Fruit fly (Drosophila melanogaster) whole organism, embryonic: ENCODE results near the gene TotZ.

Experiments used
- Aef1 ChIP-seq: fragments of 200-800 bp; sonication (Bioruptor generic); IDR thresholded peaks from 3 replicates; pipeline ENCODE4 v1.3.6; 2022; ENCODE audit warnings: missing biosample characterization, missing genetic modification characterization
- B-H1 ChIP-seq: fragments of 200-800 bp; sonication (Bioruptor generic); IDR thresholded peaks from 3 replicates; pipeline ENCODE4 v1.3.6; 2022; ENCODE audit warnings: missing biosample characterization, missing genetic modification characterization
- Bgb ChIP-seq: fragments of 200-800 bp; sonication (Bioruptor generic); IDR thresholded peaks from 2 replicates; pipeline ENCODE4 v1.3.6; 2022; ENCODE audit warnings: missing biosample characterization, missing genetic modification characterization; ENCODE audit not compliant: partially characterized antibody
- Bteb2 ChIP-seq: fragments of 200-800 bp; sonication (Bioruptor generic); optimal IDR thresholded peaks from 2 replicates; lab custom pipeline; 2016; ENCODE audit warnings: missing biosample characterization, missing genetic modification characterization
- CG10431 ChIP-seq: fragments of 200-800 bp; sonication (Bioruptor generic); optimal IDR thresholded peaks from 3 replicates; lab custom pipeline; 2018; ENCODE audit warnings: missing biosample characterization, mild to moderate bottlenecking, missing genetic modification characterization
- CG10543 ChIP-seq: fragments of 200-800 bp; sonication (Bioruptor generic); optimal IDR thresholded peaks from 3 replicates; lab custom pipeline; 2017; ENCODE audit warnings: missing biosample characterization, mild to moderate bottlenecking, missing genetic modification characterization, moderate library complexity
- CG11085 ChIP-seq: fragments of 200-800 bp; sonication (Bioruptor generic); IDR thresholded peaks from 2 replicates; pipeline ENCODE4 v1.3.6; 2022; ENCODE audit warnings: missing biosample characterization, missing genetic modification characterization
- CG11247 ChIP-seq: fragments of 200-800 bp; sonication (Bioruptor generic); IDR thresholded peaks from 2 replicates; pipeline ENCODE4 v1.3.6; 2022; ENCODE audit warnings: missing biosample characterization, missing genetic modification characterization
- CG11504 ChIP-seq: fragments of 200-800 bp; sonication (Bioruptor generic); optimal IDR thresholded peaks from 3 replicates; lab custom pipeline; 2019; ENCODE audit warnings: missing biosample characterization, mild to moderate bottlenecking, missing genetic modification characterization, moderate library complexity
- CG12104 ChIP-seq: fragments of 200-800 bp; sonication (Bioruptor generic); optimal IDR thresholded peaks from 3 replicates; lab custom pipeline; 2016; ENCODE audit warnings: missing biosample characterization, missing genetic modification characterization
- CG12659 ChIP-seq: fragments of 200-800 bp; sonication (Bioruptor generic); optimal IDR thresholded peaks from 3 replicates; lab custom pipeline; 2017; ENCODE audit warnings: mild to moderate bottlenecking, missing biosample characterization, missing genetic modification reagents, missing genetic modification characterization
- CG12942 ChIP-seq: fragments of 200-800 bp; sonication (Bioruptor generic); optimal IDR thresholded peaks from 3 replicates; lab custom pipeline; 2016; ENCODE audit warnings: missing biosample characterization, missing genetic modification characterization
- CG14860 ChIP-seq: fragments of 200-800 bp; sonication (Bioruptor generic); IDR thresholded peaks from 3 replicates; pipeline ENCODE4 v1.3.6; 2022; ENCODE audit warnings: missing biosample characterization, missing genetic modification characterization; ENCODE audit not compliant: partially characterized antibody
- CG16813 ChIP-seq: fragments of 200-800 bp; sonication (Bioruptor generic); IDR thresholded peaks from 3 replicates; pipeline ENCODE4 v1.3.6; 2022; ENCODE audit warnings: missing biosample characterization, missing genetic modification characterization; ENCODE audit not compliant: partially characterized antibody
- CG16863 ChIP-seq: fragments of 200-800 bp; sonication (Bioruptor generic); optimal IDR thresholded peaks from 3 replicates; lab custom pipeline; 2016; ENCODE audit warnings: missing biosample characterization, missing genetic modification characterization
- CG17361 ChIP-seq: fragments of 200-800 bp; sonication (Bioruptor generic); IDR thresholded peaks from 3 replicates; pipeline ENCODE4 v1.3.6; 2022; ENCODE audit warnings: missing biosample characterization, missing genetic modification characterization
- CG17829 ChIP-seq: fragments of 200-800 bp; optimal IDR thresholded peaks from 2 replicates; lab custom pipeline; 2019; ENCODE audit warnings: missing biosample characterization, mild to moderate bottlenecking, missing genetic modification characterization, moderate library complexity
- CG2199 ChIP-seq: fragments of 200-800 bp; sonication (Bioruptor generic); IDR thresholded peaks from 3 replicates; pipeline ENCODE4 v1.3.6; 2022; ENCODE audit warnings: missing biosample characterization, missing genetic modification characterization
- CG3838 ChIP-seq: fragments of 200-800 bp; sonication (Bioruptor generic); optimal IDR thresholded peaks from 3 replicates; lab custom pipeline; 2016; ENCODE audit warnings: missing biosample characterization, missing genetic modification characterization
- CG3847 ChIP-seq: fragments of 200-800 bp; sonication (Bioruptor generic); IDR thresholded peaks from 2 replicates; pipeline ENCODE4 v1.3.6; 2022; ENCODE audit warnings: missing biosample characterization, missing genetic modification characterization
- CG5180 ChIP-seq: fragments of 200-800 bp; sonication (Bioruptor generic); optimal IDR thresholded peaks from 3 replicates; lab custom pipeline; 2017; ENCODE audit warnings: missing biosample characterization, missing genetic modification characterization, mild to moderate bottlenecking, moderate library complexity, missing genetic modification reagents
- CG6654 ChIP-seq: fragments of 200-800 bp; sonication (Bioruptor generic); optimal IDR thresholded peaks from 2 replicates; lab custom pipeline; 2017; ENCODE audit warnings: missing biosample characterization, mild to moderate bottlenecking, missing genetic modification characterization
- CG6813 ChIP-seq: fragments of 200-800 bp; sonication (Bioruptor generic); optimal IDR thresholded peaks from 2 replicates; lab custom pipeline; 2017; ENCODE audit warnings: missing biosample characterization, missing genetic modification characterization, mild to moderate bottlenecking, moderate library complexity, missing genetic modification reagents
- CG7987 ChIP-seq: fragments of 200-800 bp; sonication (Bioruptor generic); optimal IDR thresholded peaks from 2 replicates; lab custom pipeline; 2018; ENCODE audit warnings: missing biosample characterization, mild to moderate bottlenecking, missing genetic modification characterization, moderate library complexity
- CG9437 ChIP-seq: fragments of 200-800 bp; sonication (Bioruptor generic); optimal IDR thresholded peaks from 2 replicates; lab custom pipeline; 2018; ENCODE audit warnings: missing biosample characterization, mild to moderate bottlenecking, missing genetic modification characterization
- CG9932 ChIP-seq: fragments of 200-800 bp; sonication (Bioruptor generic); IDR thresholded peaks from 2 replicates; pipeline ENCODE4 v1.3.6; 2022; ENCODE audit warnings: missing biosample characterization, missing genetic modification characterization
- Dfd ChIP-seq, 2 experiments: fragments of >200 bp; optimal IDR thresholded peaks; 2 replicates each; lab custom pipeline; 2017; ENCODE audit warnings: missing biosample characterization in 2 of 2, missing genetic modification characterization in 2 of 2
- Dll ChIP-seq: fragments of 200-800 bp; sonication (Bioruptor generic); IDR thresholded peaks from 4 replicates; pipeline ENCODE4 v1.3.6; 2022; ENCODE audit warnings: missing biosample characterization, missing genetic modification characterization; ENCODE audit not compliant: partially characterized antibody
- E2f1 ChIP-seq: fragments of 200-800 bp; sonication (Bioruptor generic); IDR thresholded peaks from 2 replicates; pipeline ENCODE4 v1.3.6; 2022; ENCODE audit warnings: missing biosample characterization, missing genetic modification characterization
- Fer2 ChIP-seq: fragments of 200-800 bp; sonication (Bioruptor generic); optimal IDR thresholded peaks from 2 replicates; lab custom pipeline; 2018; ENCODE audit warnings: missing biosample characterization, mild to moderate bottlenecking, missing genetic modification characterization, moderate library complexity
- Kr ChIP-seq: fragments of 200-800 bp; sonication (Bioruptor generic); optimal IDR thresholded peaks from 2 replicates; lab custom pipeline; 2017; ENCODE audit warnings: missing biosample characterization, mild to moderate bottlenecking, missing genetic modification characterization
- Med ChIP-seq: fragments of 200-800 bp; sonication (Bioruptor generic); peaks from one replicate; lab custom pipeline; 2016; ENCODE audit warnings: missing biosample characterization, missing genetic modification characterization, mild to moderate bottlenecking, inconsistent platforms, moderate library complexity
- Nf-YA ChIP-seq: fragments of 200-800 bp; sonication (Bioruptor generic); IDR thresholded peaks from 2 replicates; pipeline ENCODE4 v1.3.6; 2022; ENCODE audit warnings: missing biosample characterization, missing genetic modification characterization
- Pdp1 ChIP-seq, 2 experiments: fragments of 200-800 bp; sonication (Bioruptor generic); optimal IDR thresholded peaks; 3 replicates each; lab custom pipeline; 2016; ENCODE audit warnings: missing biosample characterization in 2 of 2, missing genetic modification characterization in 2 of 2, mild to moderate bottlenecking in 1 of 2, moderate library complexity in 1 of 2
- chn ChIP-seq: fragments of 200-800 bp; sonication (Bioruptor generic); optimal IDR thresholded peaks from 2 replicates; lab custom pipeline; 2016; ENCODE audit warnings: missing biosample characterization, missing genetic modification characterization
- croc ChIP-seq: fragments of 200-800 bp; sonication (Bioruptor generic); conservative IDR thresholded peaks from 3 replicates; pipeline ENCODE4 v1.3.6; 2022; ENCODE audit warnings: missing biosample characterization, missing genetic modification characterization
- ftz-f1 ChIP-seq: fragments of 200-800 bp; sonication (Bioruptor generic); optimal IDR thresholded peaks from 2 replicates; lab custom pipeline; 2016; ENCODE audit warnings: missing biosample characterization, missing genetic modification characterization
- gem ChIP-seq: fragments of 200-800 bp; sonication (Bioruptor generic); optimal IDR thresholded peaks from 2 replicates; lab custom pipeline; 2019; ENCODE audit warnings: missing biosample characterization, mild to moderate bottlenecking, missing genetic modification characterization, moderate library complexity
- gt ChIP-seq: fragments of 200-800 bp; sonication (Bioruptor generic); IDR thresholded peaks from 2 replicates; pipeline ENCODE4 v1.3.6; 2022; ENCODE audit warnings: missing biosample characterization, missing genetic modification characterization
- jigr1 ChIP-seq: fragments of 200-800 bp; sonication (Bioruptor generic); IDR thresholded peaks from 3 replicates; pipeline ENCODE4 v1.3.6; 2022; ENCODE audit warnings: missing biosample characterization, missing genetic modification characterization
- kay ChIP-seq: fragments of 200-800 bp; sonication (Bioruptor generic); optimal IDR thresholded peaks from 2 replicates; lab custom pipeline; 2016; ENCODE audit warnings: missing biosample characterization, missing genetic modification characterization
- lbe ChIP-seq: fragments of 200-800 bp; sonication (Bioruptor generic); optimal IDR thresholded peaks from 2 replicates; lab custom pipeline; 2016; ENCODE audit warnings: missing biosample characterization, mild to moderate bottlenecking, missing genetic modification characterization
- mld ChIP-seq: fragments of 200-800 bp; sonication (Bioruptor generic); IDR thresholded peaks from 3 replicates; pipeline ENCODE4 v1.3.6; 2022; ENCODE audit warnings: missing biosample characterization, missing genetic modification characterization; ENCODE audit not compliant: partially characterized antibody
- phol ChIP-seq: fragments of 200-800 bp; sonication (Bioruptor generic); optimal IDR thresholded peaks from 3 replicates; lab custom pipeline; 2018; ENCODE audit warnings: missing biosample characterization, mild to moderate bottlenecking, missing genetic modification characterization, moderate library complexity
- sqz ChIP-seq: fragments of 200-800 bp; sonication (Bioruptor generic); optimal IDR thresholded peaks from 3 replicates; lab custom pipeline; 2018; ENCODE audit warnings: missing biosample characterization, mild to moderate bottlenecking, missing genetic modification characterization
- toy ChIP-seq: fragments of 200-800 bp; sonication (Bioruptor generic); IDR thresholded peaks from 2 replicates; pipeline ENCODE4 v1.3.6; 2022; ENCODE audit warnings: missing biosample characterization, missing genetic modification characterization
- twi ChIP-seq: fragments of 200-800 bp; optimal IDR thresholded peaks from 2 replicates; lab custom pipeline; 2019; ENCODE audit warnings: missing biosample characterization, mild to moderate bottlenecking, missing genetic modification characterization, moderate library complexity
- usp ChIP-seq: fragments of >200 bp; optimal IDR thresholded peaks from 2 replicates; lab custom pipeline; 2017; ENCODE audit warnings: missing biosample characterization, missing genetic modification characterization
- vfl ChIP-seq: fragments of 200-800 bp; sonication (Bioruptor generic); optimal IDR thresholded peaks from 2 replicates; lab custom pipeline; 2016; ENCODE audit warnings: missing biosample characterization, missing genetic modification characterization
- wdn ChIP-seq: fragments of 200-800 bp; sonication (Bioruptor generic); IDR thresholded peaks from 2 replicates; pipeline ENCODE4 v1.3.6; 2022; ENCODE audit warnings: missing biosample characterization, missing genetic modification characterization

TotZ gene

dm6 chr3R:20850395-20851039, 27.0 kb upstream of the TotZ start, which contains the start of gene RpS30 (continued):
- no peak for TF ChIP-seq gem (tag; lab: Kevin White, UChicago)
- no peak for TF ChIP-seq Aef1 (GFP tag; lab: Robert Waterston, UW)
- TF ChIP-seq Med (GFP tag; lab: Kevin White, UChicago), result peak; percentile 93
- no peak for TF ChIP-seq CG9437 (GFP tag; lab: Kevin White, UChicago)
- TF ChIP-seq mld (GFP tag; lab: Robert Waterston, UW), result peak; percentile 81; the same call in 2 of the 3 replicates
- TF ChIP-seq Kr (GFP tag; lab: Kevin White, UChicago), result peak; percentile 86
- no peak for TF ChIP-seq wdn (GFP tag; lab: Robert Waterston, UW)
- TF ChIP-seq CG11085, result no peak
- no peak for TF ChIP-seq jigr1 (GFP tag; lab: Robert Waterston, UW)
- TF ChIP-seq CG5180 (GFP tag; lab: Kevin White, UChicago), result no peak
- TF ChIP-seq CG10543 (GFP tag; lab: Kevin White, UChicago), result no peak
- TF ChIP-seq lbe (GFP tag; lab: Kevin White, UChicago), result peak; percentile 45
- peak; percentile 64 for TF ChIP-seq CG7987 (GFP tag; lab: Kevin White, UChicago)
- peak; percentile 91 for TF ChIP-seq CG12659
- TF ChIP-seq CG12942 (GFP tag; lab: Kevin White, UChicago), result no peak
- no peak for TF ChIP-seq gt (GFP tag; lab: Robert Waterston, UW)
- TF ChIP-seq ftz-f1 (GFP tag; lab: Kevin White, UChicago), result peak; percentile 37
- TF ChIP-seq CG16863 (GFP tag; lab: Kevin White, UChicago), result no peak
- TF ChIP-seq CG17361 (GFP tag; lab: Robert Waterston, UW), result 0 out of 3 replicates have a peak, but pooled peaks have one; percentile 25
- TF ChIP-seq CG6654, result no peak
- TF ChIP-seq toy (GFP tag; lab: Robert Waterston, UW), result no peak
- TF ChIP-seq CG16813 (GFP tag; lab: Robert Waterston, UW), result peak; percentile 98
- TF ChIP-seq vfl, result peak; percentile 69
- TF ChIP-seq usp, result no peak
- peak; percentile 95 for TF ChIP-seq Dll (GFP tag; lab: Robert Waterston, UW)
- TF ChIP-seq CG11247 (GFP tag; lab: Robert Waterston, UW), result no peak
- peak; percentile 60 for TF ChIP-seq CG11504
- TF ChIP-seq Fer2, result no peak
- peak; percentile 44 for TF ChIP-seq Bteb2 (GFP tag; lab: Kevin White, UChicago)
- TF ChIP-seq phol (tag; lab: Kevin White, UChicago), result peak; percentile 100
- TF ChIP-seq twi (tag; lab: Kevin White, UChicago), result peak; percentile 38
- peak; percentile 70; the same call in 1 of the 2 replicates for TF ChIP-seq CG9932
- no peak for TF ChIP-seq CG3838 (GFP tag; lab: Kevin White, UChicago)
- peak; percentile 98 for TF ChIP-seq Bgb (GFP tag; lab: Robert Waterston, UW)
- peak; percentile 77 for TF ChIP-seq CG17829
- TF ChIP-seq CG3847 (GFP tag; lab: Robert Waterston, UW), result peak; percentile 71
- TF ChIP-seq CG6813 (GFP tag; lab: Kevin White, UChicago), result peak; percentile 18
- TF ChIP-seq CG10431, result peak; percentile 34
- TF ChIP-seq CG12104 (GFP tag; lab: Kevin White, UChicago), result peak; percentile 15
- TF ChIP-seq B-H1 (GFP tag; lab: Robert Waterston, UW), result no peak
- peak in 1 of 2 experiments; percentile 92 for TF ChIP-seq Pdp1 (GFP tag; optimal IDR thresholded peaks at IDR 0.05; lab: Kevin White, UChicago)
- no peak for TF ChIP-seq croc (GFP tag; lab: Robert Waterston, UW)
- TF ChIP-seq Dfd (GFP tag; optimal IDR thresholded peaks at IDR 0.05; lab: Kevin White, UChicago), result no peak
- TF ChIP-seq CG14860 (GFP tag; lab: Robert Waterston, UW), result peak; percentile 95
- no peak for TF ChIP-seq sqz (GFP tag; lab: Kevin White, UChicago)
- TF ChIP-seq E2f1 (GFP tag; lab: Robert Waterston, UW), result peak; percentile 25; the same call in 1 of the 2 replicates
- no peak for TF ChIP-seq kay (GFP tag; lab: Kevin White, UChicago)
- TF ChIP-seq CG2199, result no peak
- TF ChIP-seq chn (GFP tag; lab: Kevin White, UChicago), result no peak
- TF ChIP-seq Nf-YA, result no peak
